Worm (Caenorhabditis elegans): ENCODE results near the gene R11G1.7.

- TF ChIP-seq rcor-1 (GFP tag; IDR thresholded peaks at IDR 0.05) (no peak), ama-1 (optimal IDR thresholded peaks at IDR 0.05) (no peak), ama-1 (GFP tag; optimal IDR thresholded peaks at IDR 0.05) (no peak), cebp-1 (GFP tag; IDR thresholded peaks at IDR 0.05) (no peak), cebp-1 (tag; optimal IDR thresholded peaks at IDR 0.05) (no peak), hmg-1.2 (GFP tag; IDR thresholded peaks at IDR 0.05) (no peak), D2030.7 (GFP tag; IDR thresholded peaks at IDR 0.05) (no peak), madf-8 (GFP tag; conservative IDR thresholded peaks at IDR 0.05) (no peak), lir-1 (GFP tag; conservative IDR thresholded peaks at IDR 0.05) (no peak), pha-4 (tag; optimal IDR thresholded peaks at IDR 0.05) (no peak), dpff-1 (tag; optimal IDR thresholded peaks at IDR 0.05) (no peak), madf-10 (tag; optimal IDR thresholded peaks at IDR 0.05) (no peak), B0336.3 (GFP tag; IDR thresholded peaks at IDR 0.05) (no peak), nhr-80 (tag; optimal IDR thresholded peaks at IDR 0.05) (no peak), snpc-4 (GFP tag; optimal IDR thresholded peaks at IDR 0.05) (no peak), snpc-4 (tag; optimal IDR thresholded peaks at IDR 0.05) (no peak)
Measured at ce11 chrX:3611740-3612139, 44.3 kb upstream of the R11G1.7 start.

Measured in whole organism, young adult.